Fruit fly (Drosophila melanogaster) whole organism, adult: ENCODE results near the gene CG9377.

Experiments used
- CG1620 ChIP-seq: fragments of 200-800 bp; sonication (Bioruptor generic); optimal IDR thresholded peaks from 2 replicates; lab custom pipeline; 2016; ENCODE audit warnings: missing biosample characterization, missing genetic modification characterization
- Clk ChIP-seq: fragments of 200-800 bp; sonication (Bioruptor generic); optimal IDR thresholded peaks from 2 replicates; lab custom pipeline; 2017; ENCODE audit warnings: missing biosample characterization, missing genetic modification characterization
- Crg-1 ChIP-seq: fragments of 200-800 bp; sonication (Bioruptor generic); optimal IDR thresholded peaks from 2 replicates; lab custom pipeline; 2016; ENCODE audit warnings: missing biosample characterization, missing genetic modification characterization
- Hr96 ChIP-seq: fragments of 200-800 bp; sonication (Bioruptor generic); optimal IDR thresholded peaks from 2 replicates; lab custom pipeline; 2016; ENCODE audit warnings: missing biosample characterization, missing genetic modification characterization
- Mnt ChIP-seq: fragments of 200-800 bp; sonication (Bioruptor generic); optimal IDR thresholded peaks from 2 replicates; lab custom pipeline; 2016; ENCODE audit warnings: missing biosample characterization, mild to moderate bottlenecking, missing genetic modification characterization
- cnc ChIP-seq, 2 experiments: fragments of >200 bp; optimal IDR thresholded peaks; 2 replicates each; lab custom pipeline; 2017
- kay ChIP-seq: fragments of 200-800 bp; sonication (Bioruptor generic); peaks from one replicate; lab custom pipeline; 2016; ENCODE audit warnings: missing biosample characterization, missing genetic modification characterization, borderline replicate concordance
- ovo ChIP-seq: fragments of 200-800 bp; sonication (Bioruptor generic); optimal IDR thresholded peaks from 2 replicates; lab custom pipeline; 2016; ENCODE audit warnings: missing biosample characterization, missing genetic modification characterization
- pad ChIP-seq: fragments of 200-800 bp; sonication (Bioruptor generic); optimal IDR thresholded peaks from 3 replicates; lab custom pipeline; 2017; ENCODE audit warnings: missing biosample characterization, missing genetic modification characterization, mild to moderate bottlenecking, moderate library complexity, missing genetic modification reagents

- TF ChIP-seq pad (GFP tag; lab: Kevin White, UChicago) (peak; percentile 84), CG1620 (GFP tag; lab: Kevin White, UChicago) (peak; percentile 96), Clk (peak; percentile 75), kay (GFP tag; lab: Kevin White, UChicago) (no peak), cnc (optimal IDR thresholded peaks at IDR 0.05; lab: Kevin White, UChicago) (no peak), ovo (GFP tag; lab: Kevin White, UChicago) (peak; percentile 75), Mnt (GFP tag; lab: Kevin White, UChicago) (peak; percentile 92), Hr96 (GFP tag; lab: Kevin White, UChicago) (peak; percentile 80), Crg-1 (GFP tag; lab: Kevin White, UChicago) (peak; percentile 96)
Measured at dm6 chr2L:13368940-13369339, 7.6 kb upstream of the CG9377 start, which contains the start of gene CG31855.
